Worm (Caenorhabditis elegans) whole organism, midembryonic: Measurements from ENCODE around the gene popl-5.

Source experiments
- T22C8.4 ChIP-seq: fragments of 200-800 bp; sonication (Bioruptor generic); IDR thresholded peaks from 2 replicates; pipeline ENCODE4 v1.3.6; 2022; ENCODE audit warnings: missing genetic modification characterization, missing compliant biosample characterization
- cog-1 ChIP-seq: sonication (generic microtip); optimal IDR thresholded peaks from 2 replicates; lab custom pipeline; 2016; ENCODE audit warnings: missing genetic modification characterization, missing compliant biosample characterization
- flt-1 ChIP-seq: fragments of 200-800 bp; sonication (Bioruptor generic); IDR thresholded peaks from 2 replicates; pipeline ENCODE4 v1.3.6; 2022; ENCODE audit warnings: missing genetic modification characterization, missing compliant biosample characterization
- klf-2 ChIP-seq: fragments of 200-800 bp; sonication (Bioruptor generic); conservative IDR thresholded peaks from 2 replicates; pipeline ENCODE4 v1.3.6; 2022; ENCODE audit warnings: missing genetic modification reagents, missing genetic modification characterization, missing compliant biosample characterization
- med-1 ChIP-seq: sonication (generic microtip); optimal IDR thresholded peaks from 2 replicates; lab custom pipeline; 2017; ENCODE audit warnings: missing genetic modification characterization, mild to moderate bottlenecking, missing compliant biosample characterization, antibody characterized with exemption, missing genetic modification reagents; ENCODE audit not compliant: insufficient read depth
- ref-1 ChIP-seq: fragments of 200-800 bp; sonication (Bioruptor generic); conservative IDR thresholded peaks from 2 replicates; pipeline ENCODE4 v1.3.6; 2022; ENCODE audit warnings: missing genetic modification reagents, missing genetic modification characterization, missing compliant biosample characterization
- tab-1 ChIP-seq: fragments of 200-800 bp; sonication (Bioruptor generic); IDR thresholded peaks from 2 replicates; pipeline ENCODE4 v1.3.6; 2022; ENCODE audit warnings: missing genetic modification characterization, missing compliant biosample characterization
- ztf-23 ChIP-seq: fragments of 200-800 bp; sonication (Bioruptor generic); IDR thresholded peaks from 2 replicates; pipeline ENCODE4 v1.3.6; 2022; ENCODE audit warnings: missing genetic modification reagents, missing genetic modification characterization, missing compliant biosample characterization
- ztf-29 ChIP-seq: fragments of 200-800 bp; sonication (Bioruptor generic); IDR thresholded peaks from 2 replicates; pipeline ENCODE4 v1.3.6; 2022; ENCODE audit warnings: missing genetic modification reagents, missing genetic modification characterization, missing compliant biosample characterization

The popl-5 gene

ce11 chrIII:11487245-11487644, at the start of gene popl-5:
Gene popl-5, minus strand, starts transcription at chrIII:11487345.
- TF ChIP-seq flt-1 (GFP tag; lab: Robert Waterston, UW): no peak
- no peak for TF ChIP-seq ztf-23 (GFP tag; lab: Robert Waterston, UW)

- TF ChIP-seq med-1 (GFP tag; lab: Kevin White, UChicago) (no peak), T22C8.4 (GFP tag; lab: Robert Waterston, UW) (peak; percentile 61; the same call in 1 of the 2 replicates)
These were observed 48.3 kb upstream of the popl-5 start for ce11 chrIII:11535453-11535852.

- TF ChIP-seq tab-1 (GFP tag; lab: Robert Waterston, UW) (no peak), ref-1 (no peak), ztf-23 (GFP tag; lab: Robert Waterston, UW) (no peak), flt-1 (GFP tag; lab: Robert Waterston, UW) (no peak)
These were observed 47.5 kb upstream of the popl-5 start, which contains the start of gene nrps-1 for ce11 chrIII:11534624-11535079. Gene nrps-1, plus strand, starts transcription at chrIII:11534674.

DNA sequence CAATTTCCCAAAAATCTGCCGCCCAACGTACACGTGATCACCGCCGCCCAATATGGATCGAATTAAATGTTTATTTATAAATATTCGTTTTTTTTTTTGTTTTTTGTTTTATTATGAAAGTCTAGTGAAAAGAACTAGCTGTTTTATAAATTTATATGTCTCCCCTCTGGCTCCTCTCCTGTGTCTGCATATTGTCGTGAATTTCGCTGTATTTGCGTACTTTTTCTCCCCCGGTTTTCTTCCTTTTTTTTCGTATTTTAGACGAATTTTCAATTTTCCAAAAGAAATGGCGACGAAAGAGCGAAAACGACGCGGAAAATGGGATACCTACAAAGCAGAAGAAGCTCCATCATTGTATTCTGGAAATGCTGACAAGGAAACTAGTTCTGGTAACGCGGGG, 39.3 kb upstream of the popl-5 start, which contains the start of gene xpb-1:
Gene xpb-1, plus strand, starts transcription at position 262 of the 400 bp plus-strand sequence.
- TF ChIP-seq med-1 (GFP tag; lab: Kevin White, UChicago) (no peak), ztf-23 (GFP tag; lab: Robert Waterston, UW) (no peak), ztf-29 (GFP tag; lab: Robert Waterston, UW) (no peak), cog-1 (tag; lab: Kevin White, UChicago) (no peak)

ce11 chrIII:11524073-11524472, 36.9 kb upstream of the popl-5 start:
- TF ChIP-seq med-1 (GFP tag; lab: Kevin White, UChicago) (no peak), flt-1 (GFP tag; lab: Robert Waterston, UW) (no peak), cog-1 (tag; lab: Kevin White, UChicago) (no peak)

DNA sequence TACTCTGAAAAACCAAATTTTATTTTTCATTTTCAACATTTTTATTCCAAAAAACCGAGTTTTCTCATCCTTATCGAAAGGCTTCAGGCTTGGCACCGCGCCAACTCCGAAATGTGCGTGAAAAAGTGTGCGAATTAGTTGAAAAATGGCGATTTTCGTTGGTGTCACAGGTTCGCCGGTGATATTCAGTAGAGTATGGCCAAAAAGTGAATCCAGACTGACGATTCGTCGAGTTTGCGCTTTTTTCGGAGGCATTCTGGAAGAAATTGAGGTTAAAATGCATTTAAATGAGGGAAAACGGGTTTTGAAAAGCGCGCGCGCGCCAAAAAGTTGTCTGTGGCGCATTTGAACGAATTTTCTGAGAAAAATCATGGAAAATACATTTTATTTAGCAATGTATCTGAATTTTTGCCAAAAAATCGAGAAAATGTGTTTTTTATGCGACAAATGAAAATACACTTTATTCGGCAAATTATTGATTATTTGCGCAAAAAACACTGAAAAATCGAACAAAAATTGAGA, 36.4 kb upstream of the popl-5 start, which contains the start of the genes Y66D12A.16 and such-1:
Gene Y66D12A.16, plus strand, starts transcription at position 51 of the 522 bp plus-strand sequence.
Gene such-1, minus strand, starts transcription at position 256 of the 522 bp plus-strand sequence.
- no peak for TF ChIP-seq cog-1 (tag; lab: Kevin White, UChicago)
- no peak for TF ChIP-seq tab-1 (GFP tag; lab: Robert Waterston, UW)
- no peak for TF ChIP-seq T22C8.4 (GFP tag; lab: Robert Waterston, UW)
- no peak for TF ChIP-seq klf-2 (GFP tag; lab: Robert Waterston, UW)
- TF ChIP-seq ztf-29 (GFP tag; lab: Robert Waterston, UW): no peak
- no peak for TF ChIP-seq ref-1
- TF ChIP-seq ztf-23 (GFP tag; lab: Robert Waterston, UW): no peak
- no peak for TF ChIP-seq med-1 (GFP tag; lab: Kevin White, UChicago)
- no peak for TF ChIP-seq flt-1 (GFP tag; lab: Robert Waterston, UW)

ce11 chrIII:11510826-11511225, 23.7 kb upstream of the popl-5 start:
- TF ChIP-seq klf-2 (GFP tag; lab: Robert Waterston, UW) (no peak), cog-1 (tag; lab: Kevin White, UChicago) (no peak), ztf-23 (GFP tag; lab: Robert Waterston, UW) (no peak), tab-1 (GFP tag; lab: Robert Waterston, UW) (no peak), ztf-29 (GFP tag; lab: Robert Waterston, UW) (no peak), flt-1 (GFP tag; lab: Robert Waterston, UW) (no peak), T22C8.4 (GFP tag; lab: Robert Waterston, UW) (no peak), ref-1 (no peak), med-1 (GFP tag; lab: Kevin White, UChicago) (no peak)

ce11 chrIII:11510120-11510519, 23.0 kb upstream of the popl-5 start:
- TF ChIP-seq klf-2 (GFP tag; lab: Robert Waterston, UW): no peak
- no peak for TF ChIP-seq cog-1 (tag; lab: Kevin White, UChicago)
- TF ChIP-seq tab-1 (GFP tag; lab: Robert Waterston, UW): no peak
- TF ChIP-seq ztf-23 (GFP tag; lab: Robert Waterston, UW): no peak
- no peak for TF ChIP-seq med-1 (GFP tag; lab: Kevin White, UChicago)
- TF ChIP-seq ref-1: no peak
- no peak for TF ChIP-seq flt-1 (GFP tag; lab: Robert Waterston, UW)
- no peak for TF ChIP-seq ztf-29 (GFP tag; lab: Robert Waterston, UW)
- no peak for TF ChIP-seq T22C8.4 (GFP tag; lab: Robert Waterston, UW)

DNA sequence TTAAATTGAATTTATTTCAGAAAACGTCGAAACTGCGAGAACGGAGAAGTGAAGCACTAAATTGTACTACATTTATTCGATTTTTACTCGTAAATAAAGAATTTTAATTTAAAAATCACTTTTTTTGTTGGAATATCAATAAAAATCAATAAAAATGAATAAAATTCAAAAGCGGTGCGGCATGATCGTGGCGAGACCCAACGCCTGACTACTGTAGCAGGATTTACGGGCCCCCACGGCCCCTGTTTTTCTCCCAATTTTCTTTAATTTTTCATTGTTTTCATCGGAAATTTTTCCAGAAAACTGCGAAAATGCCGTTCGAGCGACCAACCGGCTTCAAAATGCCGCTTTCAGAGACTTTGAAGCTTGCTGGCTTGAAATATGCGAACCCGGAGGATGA, 21.7 kb upstream of the popl-5 start, which contains the start of gene Y66D12A.19:
Gene Y66D12A.19, plus strand, starts transcription at position 266 of the 400 bp plus-strand sequence.
- TF ChIP-seq ref-1: no peak
- no peak for TF ChIP-seq med-1 (GFP tag; lab: Kevin White, UChicago)
- TF ChIP-seq T22C8.4 (GFP tag; lab: Robert Waterston, UW): no peak
- TF ChIP-seq ztf-29 (GFP tag; lab: Robert Waterston, UW): no peak
- no peak for TF ChIP-seq klf-2 (GFP tag; lab: Robert Waterston, UW)
- TF ChIP-seq ztf-23 (GFP tag; lab: Robert Waterston, UW): no peak
- TF ChIP-seq tab-1 (GFP tag; lab: Robert Waterston, UW): no peak
- TF ChIP-seq cog-1 (tag; lab: Kevin White, UChicago): no peak
- no peak for TF ChIP-seq flt-1 (GFP tag; lab: Robert Waterston, UW)

DNA sequence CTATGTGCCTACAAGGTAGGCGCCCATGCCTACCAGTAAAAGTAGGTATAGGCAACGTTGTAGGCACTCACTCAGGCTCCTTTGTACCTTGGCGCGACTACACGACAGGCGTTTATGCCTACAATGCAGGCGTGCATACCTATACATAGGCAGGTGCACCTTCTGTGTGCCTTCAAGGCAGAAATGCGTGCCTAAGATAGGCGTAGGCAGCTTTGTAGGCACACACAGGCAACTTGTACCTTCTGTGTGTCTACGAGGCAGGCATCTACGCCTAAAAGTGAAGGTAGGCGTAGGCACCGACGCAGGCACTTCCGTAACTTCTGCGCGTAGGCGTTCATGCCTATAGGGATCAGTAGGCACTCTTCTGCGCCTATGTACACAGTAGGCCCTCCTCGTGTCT, 18.5 kb upstream of the popl-5 start:
- TF ChIP-seq ztf-29 (GFP tag; lab: Robert Waterston, UW) (0 out of 2 replicates have a peak, but pooled peaks have one; percentile 36), flt-1 (GFP tag; lab: Robert Waterston, UW) (no peak)
